Worm (Caenorhabditis elegans) whole organism, L4/young adult: ENCODE data around the gene C47A10.16.

Experiments used
- W03F9.2 ChIP-seq: fragments of 150-350 bp; optimal IDR thresholded peaks from 2 replicates; lab custom pipeline; 2014; ENCODE audit warnings: missing biosample characterization, missing genetic modification characterization
- dao-5 ChIP-seq: sonication (generic microtip); optimal IDR thresholded peaks from 2 replicates; lab custom pipeline; 2016; ENCODE audit warnings: missing genotype, missing genetic modification characterization, moderate library complexity, missing compliant biosample characterization
- him-1 ChIP-seq: sonication (generic microtip); optimal IDR thresholded peaks from 2 replicates; lab custom pipeline; 2016; ENCODE audit warnings: missing genotype, missing genetic modification reagents, missing genetic modification characterization, missing compliant biosample characterization

The C47A10.16 gene

DNA sequence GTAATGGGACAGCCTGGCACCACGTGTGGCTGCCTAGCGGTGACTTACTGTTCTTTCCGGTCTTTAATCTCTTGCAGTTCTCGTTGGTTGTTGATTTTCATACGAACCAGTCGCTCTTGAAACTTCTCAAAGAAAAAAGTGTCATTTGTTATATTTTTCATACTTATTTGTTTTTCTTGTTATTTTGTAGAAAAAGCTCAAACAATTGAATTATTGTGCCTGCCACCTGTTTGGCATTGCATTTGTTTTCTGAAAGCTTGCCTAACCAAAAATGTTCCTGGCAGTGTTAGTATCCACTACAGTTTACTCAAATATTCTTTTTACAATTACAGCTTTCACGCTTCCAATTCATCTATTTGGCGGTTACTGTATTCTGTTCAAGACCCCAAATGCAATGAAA is at the start of gene C47A10.16, which contains the start of gene srh-283:
C47A10.16 (minus strand) TSS at position 101 of the 400 bp plus-strand sequence.
srh-283 (plus strand) TSS at position 272 of the 400 bp plus-strand sequence.
- no peak for TF ChIP-seq W03F9.2

DNA sequence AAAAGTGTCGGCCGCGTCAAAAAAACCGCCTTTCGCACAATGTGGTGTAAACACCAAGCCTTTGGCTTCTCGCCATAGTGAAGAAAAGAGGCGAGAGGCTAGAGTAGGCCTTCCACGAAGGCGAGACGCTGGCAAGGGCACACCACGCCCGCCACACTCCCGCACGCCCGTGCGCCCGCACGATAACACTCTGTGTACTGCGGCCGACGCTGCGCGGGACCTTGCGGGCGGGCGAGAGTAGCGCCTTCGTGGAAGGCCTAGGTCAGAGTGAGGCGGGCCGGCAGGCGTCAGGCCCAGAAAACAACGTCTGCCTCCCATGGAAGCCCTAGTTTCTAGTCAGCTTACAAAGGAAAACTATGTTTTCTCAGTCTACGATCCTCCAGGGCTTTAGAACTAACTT is 47.1 kb upstream of the C47A10.16 start:
- TF ChIP-seq W03F9.2, result no peak
- TF ChIP-seq him-1 (tag; lab: Kevin White, UChicago), result no peak
- no peak for TF ChIP-seq dao-5 (tag; lab: Kevin White, UChicago)

ce11 chrV:17810053-17810452 is 45.1 kb upstream of the C47A10.16 start, which contains the start of gene srh-296:
Gene srh-296, plus strand, starts transcription at chrV:17810353.
- TF ChIP-seq W03F9.2 (no peak), him-1 (tag; lab: Kevin White, UChicago) (no peak), dao-5 (tag; lab: Kevin White, UChicago) (no peak)

ce11 chrV:17805323-17805722 is 40.3 kb upstream of the C47A10.16 start, which contains the start of gene srh-291:
Gene srh-291, plus strand, starts transcription at chrV:17805623.
- TF ChIP-seq dao-5 (tag; lab: Kevin White, UChicago) (no peak), W03F9.2 (no peak), him-1 (tag; lab: Kevin White, UChicago) (no peak)

DNA sequence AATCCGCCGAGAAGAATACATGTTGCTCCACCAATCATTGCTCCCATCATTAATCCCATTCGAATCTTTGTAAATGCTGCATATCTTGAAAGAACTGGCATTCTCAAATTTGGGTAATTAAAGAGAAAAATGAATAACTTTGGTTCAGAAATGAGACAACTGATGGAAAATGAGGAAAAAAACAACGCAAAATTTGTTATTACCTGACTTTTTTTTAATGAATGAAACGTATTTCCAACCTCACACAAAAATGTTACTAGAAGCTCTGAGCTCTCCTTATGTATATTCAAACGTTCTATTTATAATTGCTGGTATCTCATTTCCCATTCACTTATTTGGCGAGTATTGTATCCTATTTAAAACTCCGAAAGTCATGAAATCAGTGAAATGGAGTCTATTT is 37.5 kb upstream of the C47A10.16 start, which contains the start of the genes Y94A7B.11 and srh-292:
Y94A7B.11 (minus strand) TSS at position 101 of the 400 bp plus-strand sequence.
srh-292 (plus strand) TSS at position 251 of the 400 bp plus-strand sequence.
- TF ChIP-seq him-1 (tag; lab: Kevin White, UChicago), result no peak
- no peak for TF ChIP-seq W03F9.2
- TF ChIP-seq dao-5 (tag; lab: Kevin White, UChicago), result no peak

ce11 chrV:17800538-17800937 is 35.6 kb upstream of the C47A10.16 start, which contains the start of gene srh-287:
Gene srh-287, plus strand, starts transcription at chrV:17800838.
- TF ChIP-seq W03F9.2 (no peak), him-1 (tag; lab: Kevin White, UChicago) (no peak), dao-5 (tag; lab: Kevin White, UChicago) (no peak)

- TF ChIP-seq him-1 (tag; lab: Kevin White, UChicago), result no peak
Observed at ce11 chrV:17798789-17799188, 33.8 kb upstream of the C47A10.16 start, which contains the start of gene srx-18. Gene srx-18, minus strand, starts transcription at chrV:17798889.

DNA sequence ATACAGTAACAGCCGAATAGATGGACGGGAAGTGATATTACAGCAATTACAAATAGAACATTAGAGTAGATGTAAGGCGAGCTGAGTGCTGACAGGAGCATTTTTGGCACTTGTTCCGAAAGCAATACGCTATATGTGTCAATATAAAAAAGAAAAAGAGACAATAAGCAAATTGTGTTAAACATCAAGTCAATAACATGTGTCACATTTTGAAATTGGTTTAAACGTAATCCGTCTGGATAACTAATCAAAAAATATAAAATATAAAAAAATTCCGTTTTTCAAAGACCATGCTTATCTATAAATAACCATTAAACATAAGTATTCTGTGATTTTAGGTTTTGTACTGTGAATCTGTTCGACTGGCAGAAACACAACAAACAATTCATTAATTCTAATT is 30.7 kb upstream of the C47A10.16 start, which contains the start of gene srh-288:
srh-288 (minus strand) TSS at position 101 of the 400 bp plus-strand sequence.
- TF ChIP-seq dao-5 (tag; lab: Kevin White, UChicago) (no peak), him-1 (tag; lab: Kevin White, UChicago) (no peak), W03F9.2 (no peak)

ce11 chrV:17793986-17794385 is 29.0 kb upstream of the C47A10.16 start, which contains the start of gene srh-289:
Gene srh-289, minus strand, starts transcription at chrV:17794086.
- TF ChIP-seq dao-5 (tag; lab: Kevin White, UChicago) (no peak), W03F9.2 (no peak), him-1 (tag; lab: Kevin White, UChicago) (no peak)

DNA sequence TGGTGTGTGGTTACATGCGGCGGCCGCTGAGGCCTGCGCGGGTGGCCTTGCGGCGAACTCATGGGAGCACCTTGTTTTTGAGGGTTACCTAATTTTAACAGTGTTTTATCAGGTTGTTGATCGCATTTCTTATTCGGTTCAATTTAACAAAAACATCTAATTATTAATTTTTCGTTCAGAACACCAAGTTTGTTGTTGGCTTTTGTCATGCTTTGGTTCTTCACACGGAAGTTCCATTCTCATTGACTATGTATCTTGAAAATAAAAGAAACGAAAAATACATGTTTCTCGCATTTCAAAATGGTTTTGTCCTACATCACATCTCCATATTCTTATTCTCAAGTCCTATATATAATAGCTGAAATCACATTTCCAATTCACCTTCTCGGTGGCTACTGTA is 25.2 kb upstream of the C47A10.16 start, which contains the start of gene srh-290:
srh-290 (plus strand) TSS at position 301 of the 400 bp plus-strand sequence.
- TF ChIP-seq dao-5 (tag; lab: Kevin White, UChicago), result no peak
- no peak for TF ChIP-seq W03F9.2
- TF ChIP-seq him-1 (tag; lab: Kevin White, UChicago), result no peak

DNA sequence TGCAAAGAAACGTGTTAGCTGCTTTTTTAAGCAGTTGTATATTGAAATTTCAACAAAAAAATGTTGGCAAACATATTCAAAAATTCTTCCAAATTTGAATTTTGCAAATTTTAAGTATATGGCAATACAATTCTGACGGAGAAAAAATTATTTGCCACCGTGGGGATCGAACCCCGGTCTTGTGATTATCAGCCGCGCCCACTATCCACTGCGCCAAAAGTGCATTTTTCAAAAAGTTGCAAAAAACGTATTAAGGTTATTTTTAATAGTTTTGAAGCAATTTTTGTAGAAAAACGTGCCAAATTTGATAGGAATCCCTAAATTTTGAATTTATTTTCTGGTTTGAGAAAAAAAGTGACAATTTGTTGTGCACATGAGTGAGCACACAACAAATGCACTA is 19.4 kb upstream of the C47A10.16 start:
- TF ChIP-seq dao-5 (tag; lab: Kevin White, UChicago), result no peak
- TF ChIP-seq him-1 (tag; lab: Kevin White, UChicago), result no peak
- no peak for TF ChIP-seq W03F9.2

ce11 chrV:17783542-17783941 is 18.6 kb upstream of the C47A10.16 start, which contains the start of gene srab-12:
Gene srab-12, minus strand, starts transcription at chrV:17783642.
- TF ChIP-seq W03F9.2 (no peak), him-1 (tag; lab: Kevin White, UChicago) (no peak), dao-5 (tag; lab: Kevin White, UChicago) (no peak)

- TF ChIP-seq him-1 (tag; lab: Kevin White, UChicago) (no peak), dao-5 (tag; lab: Kevin White, UChicago) (no peak), W03F9.2 (no peak)
Observed at ce11 chrV:17780285-17780684, 15.3 kb upstream of the C47A10.16 start.

DNA sequence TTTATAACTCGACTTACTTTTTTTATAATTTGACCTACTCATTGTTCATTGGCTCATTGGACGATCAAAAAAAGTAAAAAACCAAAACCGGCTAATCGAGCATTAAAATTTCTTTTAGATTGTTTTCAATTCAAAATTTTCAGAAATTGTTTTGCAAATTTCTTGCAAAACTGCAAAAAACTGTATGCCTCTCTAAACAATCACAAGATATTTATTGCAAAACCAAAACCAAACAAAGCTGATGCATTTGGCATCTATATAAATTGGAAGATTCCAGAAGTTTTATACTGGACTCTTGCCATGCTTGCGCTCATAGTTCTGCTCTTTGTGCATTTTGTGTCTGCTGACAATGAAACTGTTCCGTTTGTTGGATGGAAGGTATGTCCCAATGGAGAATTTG is 12.6 kb upstream of the C47A10.16 start, which contains the start of gene C47A10.12:
C47A10.12 (plus strand) TSS at position 301 of the 400 bp plus-strand sequence.
- TF ChIP-seq him-1 (tag; lab: Kevin White, UChicago) (no peak), W03F9.2 (no peak), dao-5 (tag; lab: Kevin White, UChicago) (no peak)

- TF ChIP-seq him-1 (tag; lab: Kevin White, UChicago), result no peak
- no peak for TF ChIP-seq W03F9.2
- TF ChIP-seq dao-5 (tag; lab: Kevin White, UChicago), result no peak
Observed at ce11 chrV:17777127-17777526, 12.2 kb upstream of the C47A10.16 start, which contains the start of gene ddo-1. Gene ddo-1, minus strand, starts transcription at chrV:17777227.
